Worm (Caenorhabditis elegans) whole organism, L1 larva: ENCODE measurements around the gene twk-8.

Experiments used
- ces-1 ChIP-seq: fragments of 150-350 bp; optimal IDR thresholded peaks from 2 replicates; lab custom pipeline; 2014; ENCODE audit warnings: missing biosample characterization, missing genetic modification reagents, missing genetic modification characterization
- fkh-8 ChIP-seq: sonication (generic microtip); optimal IDR thresholded peaks from 2 replicates; lab custom pipeline; 2016; ENCODE audit warnings: mild to moderate bottlenecking, missing genetic modification characterization, missing compliant biosample characterization
- hlh-17 ChIP-seq: fragments of 200-800 bp; sonication (Bioruptor generic); optimal IDR thresholded peaks from 2 replicates; lab custom pipeline; 2018; ENCODE audit warnings: missing genetic modification characterization, mild to moderate bottlenecking, missing compliant biosample characterization, moderate library complexity, borderline replicate concordance
- lin-13 ChIP-seq: fragments of 150-350 bp; optimal IDR thresholded peaks from 2 replicates; lab custom pipeline; 2014; ENCODE audit warnings: missing biosample characterization, missing genetic modification reagents, missing genetic modification characterization
- mab-9 ChIP-seq: fragments of 200-800 bp; sonication (Bioruptor generic); IDR thresholded peaks from 2 replicates; pipeline ENCODE4 v1.3.6; 2022; ENCODE audit warnings: missing genetic modification reagents, missing genetic modification characterization, missing compliant biosample characterization
- snpc-4 ChIP-seq: fragments of 150-350 bp; optimal IDR thresholded peaks from 2 replicates; lab custom pipeline; 2014; ENCODE audit warnings: missing biosample characterization, missing genetic modification characterization
- unc-62 ChIP-seq: fragments of 150-350 bp; optimal IDR thresholded peaks from 2 replicates; lab custom pipeline; 2014; ENCODE audit warnings: missing biosample characterization, missing genetic modification reagents, missing genetic modification characterization

DNA sequence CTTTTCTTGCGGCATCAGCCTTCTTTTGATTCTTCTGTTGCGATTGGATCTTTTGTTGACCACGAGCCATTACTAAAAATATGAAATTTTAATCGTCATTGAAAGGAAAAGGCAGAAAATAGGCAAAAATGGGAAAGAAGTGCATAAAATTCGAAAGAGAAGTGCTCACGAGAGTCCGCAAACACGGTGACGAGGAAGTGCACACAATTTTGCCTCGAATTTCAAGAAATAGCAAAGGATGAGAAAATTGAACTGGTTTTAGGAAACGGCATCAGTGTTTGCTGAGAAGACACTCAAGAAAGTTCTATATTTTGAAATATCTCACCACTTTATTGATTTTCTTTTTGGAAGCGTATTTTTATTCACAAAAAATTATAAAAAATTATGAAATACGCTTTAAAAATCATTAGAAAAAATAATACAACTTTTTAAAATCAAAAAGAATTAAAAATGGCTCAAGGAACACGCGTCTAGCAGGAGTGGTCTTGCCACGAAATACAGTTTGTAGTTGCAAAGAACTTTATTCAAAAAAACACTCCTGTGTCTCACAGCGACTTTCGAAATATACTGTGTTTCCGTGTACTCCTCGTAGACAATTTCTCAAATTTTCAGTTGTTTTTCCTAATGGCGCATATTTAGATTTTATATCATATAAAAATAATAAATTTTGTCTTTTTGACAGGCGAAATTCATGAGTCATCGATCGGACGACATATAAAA is 14.2 kb downstream of the twk-8 start, which contains the start of the genes znf-706 and cpna-3:
- TF ChIP-seq mab-9 (GFP tag; lab: Robert Waterston, UW) (no peak), ces-1 (GFP tag; lab: Kevin White, UChicago) (no peak), hlh-17 (GFP tag; lab: Kevin White, UChicago) (no peak), unc-62 (GFP tag; lab: Kevin White, UChicago) (no peak), fkh-8 (tag; lab: Kevin White, UChicago) (no peak), snpc-4 (tag; lab: Kevin White, UChicago) (no peak), lin-13 (GFP tag; lab: Kevin White, UChicago) (no peak)
